Worm (Caenorhabditis elegans) whole organism, L1 larva: ENCODE results near the gene B0303.16.

Experiments
- F16B12.6 ChIP-seq: fragments of 150-350 bp; optimal IDR thresholded peaks from 2 replicates; lab custom pipeline; 2014; ENCODE audit warnings: missing biosample characterization, missing genetic modification characterization
- elt-2 ChIP-seq: sonication (generic microtip); optimal IDR thresholded peaks from 2 replicates; lab custom pipeline; 2016; ENCODE audit warnings: missing genetic modification characterization, mild to moderate bottlenecking, inconsistent platforms, missing compliant biosample characterization, missing genetic modification reagents
- nhr-11 ChIP-seq: fragments of 150-350 bp; optimal IDR thresholded peaks from 2 replicates; lab custom pipeline; 2014; ENCODE audit warnings: missing biosample characterization, missing genetic modification characterization
- unc-62 ChIP-seq: fragments of 150-350 bp; optimal IDR thresholded peaks from 2 replicates; lab custom pipeline; 2014; ENCODE audit warnings: missing biosample characterization, missing genetic modification reagents, missing genetic modification characterization
- zag-1 ChIP-seq: fragments of 150-350 bp; optimal IDR thresholded peaks from 2 replicates; lab custom pipeline; 2014; ENCODE audit warnings: missing biosample characterization, missing genetic modification characterization

ce11 chrIII:8739126-8739525 lies 34.3 kb downstream of the B0303.16 start:
- TF ChIP-seq F16B12.6 (no peak), unc-62 (GFP tag; lab: Kevin White, UChicago) (no peak), nhr-11 (tag; lab: Kevin White, UChicago) (no peak), elt-2 (tag; lab: Kevin White, UChicago) (peak; percentile 82), zag-1 (tag; lab: Kevin White, UChicago) (no peak)
